Worm (Caenorhabditis elegans): Measurements from ENCODE around the gene F55C10.5.

- TF ChIP-seq F49E8.2 (tag; optimal IDR thresholded peaks at IDR 0.05; ENCODE audit: insufficient read depth) (no peak), lag-1 (GFP tag; IDR thresholded peaks at IDR 0.05) (no peak), attf-5 (GFP tag; optimal IDR thresholded peaks at IDR 0.05) (no peak), egl-18 (GFP tag; IDR thresholded peaks at IDR 0.05) (no peak), F57A8.1 (GFP tag; optimal IDR thresholded peaks at IDR 0.05) (no peak), F23B12.7 (tag; optimal IDR thresholded peaks at IDR 0.05; ENCODE audit: insufficient read depth) (no peak), die-1 (tag; optimal IDR thresholded peaks at IDR 0.05) (no peak), efl-1 (GFP tag; optimal IDR thresholded peaks at IDR 0.05) (no peak), him-1 (tag; optimal IDR thresholded peaks at IDR 0.05) (no peak), Y53F4B.3 (GFP tag; IDR thresholded peaks at IDR 0.05) (no peak), F37B4.10 (GFP tag; IDR thresholded peaks at IDR 0.05) (no peak), unc-62 (GFP tag; optimal IDR thresholded peaks at IDR 0.05) (no peak), nhr-179 (tag; optimal IDR thresholded peaks at IDR 0.05) (no peak), lin-40 (tag; optimal IDR thresholded peaks at IDR 0.05) (no peak)
Observed at ce11 chrV:11415059-11415458, 32.2 kb downstream of the F55C10.5 start, which contains the start of gene deg-3.

Measured in whole organism, young adult.